Fruit fly (Drosophila melanogaster) whole organism, prepupa: ENCODE data around the gene Nup98-96.

Experiments
- CG16779 ChIP-seq: fragments of 200-800 bp; sonication (Bioruptor generic); optimal IDR thresholded peaks from 3 replicates; lab custom pipeline; 2017; ENCODE audit warnings: missing biosample characterization, mild to moderate bottlenecking, missing genetic modification characterization
- CG34406 ChIP-seq: fragments of 200-800 bp; sonication (Bioruptor generic); optimal IDR thresholded peaks from 3 replicates; lab custom pipeline; 2016; ENCODE audit warnings: missing biosample characterization, missing genetic modification characterization
- OdsH ChIP-seq: fragments of 200-800 bp; sonication (Bioruptor generic); optimal IDR thresholded peaks from 3 replicates; lab custom pipeline; 2016; ENCODE audit warnings: missing biosample characterization, missing genetic modification characterization
- eg ChIP-seq: fragments of 200-800 bp; sonication (Bioruptor generic); IDR thresholded peaks from 3 replicates; pipeline ENCODE4 v1.3.6; 2022; ENCODE audit warnings: missing biosample characterization, missing genetic modification characterization
- topi ChIP-seq: fragments of 200-800 bp; sonication (Bioruptor generic); optimal IDR thresholded peaks from 3 replicates; lab custom pipeline; 2016; ENCODE audit warnings: missing biosample characterization, missing genetic modification characterization
- vri ChIP-seq: fragments of 200-800 bp; sonication (Bioruptor generic); optimal IDR thresholded peaks from 3 replicates; lab custom pipeline; 2016; ENCODE audit warnings: missing biosample characterization, mild to moderate bottlenecking, missing genetic modification characterization

- peak; percentile 69 for TF ChIP-seq CG16779 (tag; lab: Kevin White, UChicago)
- TF ChIP-seq OdsH (GFP tag; lab: Kevin White, UChicago): peak; percentile 2
- TF ChIP-seq eg: peak; percentile 51; the same call in 2 of the 3 replicates
- TF ChIP-seq vri (GFP tag; lab: Kevin White, UChicago): no peak
- TF ChIP-seq topi: no peak
- peak; percentile 33 for TF ChIP-seq CG34406 (GFP tag; lab: Kevin White, UChicago)
Measured at dm6 chr3R:23763622-23764273, 17.7 kb downstream of the Nup98-96 start, which contains the start of gene Lsd-1.
